Worm (Caenorhabditis elegans) whole organism, L4 larva: ENCODE results near the gene F56A8.3.

Experiments
- daf-12 ChIP-seq: fragments of 150-350 bp; optimal IDR thresholded peaks from 2 replicates; lab custom pipeline; 2014; ENCODE audit warnings: missing biosample characterization, missing genetic modification reagents, missing genetic modification characterization
- lin-15B ChIP-seq: fragments of 150-350 bp; sonication (generic microtip); optimal IDR thresholded peaks from 3 replicates; lab custom pipeline; 2014; ENCODE audit warnings: missing biosample characterization, missing genetic modification characterization
- lin-38 ChIP-seq: fragments of 200-800 bp; sonication (Bioruptor generic); IDR thresholded peaks from 2 replicates; pipeline ENCODE4 v1.3.6; 2022; ENCODE audit warnings: missing genetic modification reagents, missing genetic modification characterization, missing compliant biosample characterization
- pqm-1 ChIP-seq: sonication (generic microtip); optimal IDR thresholded peaks from 2 replicates; lab custom pipeline; 2017; ENCODE audit warnings: missing biosample characterization, missing genetic modification characterization
- skn-1 ChIP-seq: fragments of 150-350 bp; optimal IDR thresholded peaks from 2 replicates; lab custom pipeline; 2014; ENCODE audit warnings: missing biosample characterization, missing genetic modification characterization
- snpc-4 ChIP-seq: fragments of 150-350 bp; optimal IDR thresholded peaks from 2 replicates; lab custom pipeline; 2014; ENCODE audit warnings: missing biosample characterization, missing genetic modification characterization
- ztf-11 ChIP-seq: fragments of 150-350 bp; optimal IDR thresholded peaks from 2 replicates; lab custom pipeline; 2014; ENCODE audit warnings: missing biosample characterization, missing genetic modification characterization

- TF ChIP-seq lin-38 (GFP tag; lab: Robert Waterston, UW) (no peak), lin-15B (tag; lab: Kevin White, UChicago) (no peak), ztf-11 (no peak), skn-1 (tag; lab: Kevin White, UChicago) (no peak), daf-12 (tag; lab: Kevin White, UChicago) (no peak), pqm-1 (tag; lab: Kevin White, UChicago) (no peak), snpc-4 (tag; lab: Kevin White, UChicago) (no peak)
These were observed 33.9 kb upstream of the F56A8.3 start, which contains the start of gene Y43F4A.1 for ce11 chrIII:13222772-13223171.
